Fruit fly (Drosophila melanogaster) whole organism, embryonic: ENCODE measurements around the gene vvl.

Experiments
- Bgb ChIP-seq: fragments of 200-800 bp; sonication (Bioruptor generic); IDR thresholded peaks from 2 replicates; pipeline ENCODE4 v1.3.6; 2022; ENCODE audit warnings: missing biosample characterization, missing genetic modification characterization; ENCODE audit not compliant: partially characterized antibody
- Bteb2 ChIP-seq: fragments of 200-800 bp; sonication (Bioruptor generic); optimal IDR thresholded peaks from 2 replicates; lab custom pipeline; 2016; ENCODE audit warnings: missing biosample characterization, missing genetic modification characterization
- CG10274 ChIP-seq: fragments of 200-800 bp; sonication (Bioruptor generic); optimal IDR thresholded peaks from 3 replicates; lab custom pipeline; 2017; ENCODE audit warnings: missing biosample characterization, mild to moderate bottlenecking, missing genetic modification characterization
- CG10959 ChIP-seq: fragments of 200-800 bp; sonication (Bioruptor generic); IDR thresholded peaks from 2 replicates; pipeline ENCODE4 v1.3.6; 2022; ENCODE audit warnings: missing biosample characterization, missing genetic modification characterization
- CG11504 ChIP-seq: fragments of 200-800 bp; sonication (Bioruptor generic); optimal IDR thresholded peaks from 3 replicates; lab custom pipeline; 2019; ENCODE audit warnings: missing biosample characterization, mild to moderate bottlenecking, missing genetic modification characterization, moderate library complexity
- CG11696 ChIP-seq: fragments of 200-800 bp; sonication (Bioruptor generic); IDR thresholded peaks from 2 replicates; pipeline ENCODE4 v1.3.6; 2022; ENCODE audit warnings: missing biosample characterization, missing genetic modification characterization
- CG15479 ChIP-seq: fragments of 200-800 bp; sonication (Bioruptor generic); optimal IDR thresholded peaks from 3 replicates; lab custom pipeline; 2019; ENCODE audit warnings: missing biosample characterization, mild to moderate bottlenecking, missing genetic modification characterization, moderate library complexity
- CG18262 ChIP-seq: fragments of 200-800 bp; optimal IDR thresholded peaks from 3 replicates; lab custom pipeline; 2019; ENCODE audit warnings: missing biosample characterization, mild to moderate bottlenecking, missing genetic modification characterization, moderate library complexity
- CG2120 ChIP-seq: fragments of 200-800 bp; sonication (Bioruptor generic); optimal IDR thresholded peaks from 3 replicates; lab custom pipeline; 2016; ENCODE audit warnings: missing biosample characterization, missing genetic modification characterization
- CG2199 ChIP-seq: fragments of 200-800 bp; sonication (Bioruptor generic); IDR thresholded peaks from 3 replicates; pipeline ENCODE4 v1.3.6; 2022; ENCODE audit warnings: missing biosample characterization, missing genetic modification characterization
- CG30403 ChIP-seq: fragments of 200-800 bp; sonication (Bioruptor generic); optimal IDR thresholded peaks from 3 replicates; lab custom pipeline; 2016; ENCODE audit warnings: missing biosample characterization, missing genetic modification characterization
- CG31388 ChIP-seq: fragments of 200-800 bp; sonication (Bioruptor generic); optimal IDR thresholded peaks from 2 replicates; lab custom pipeline; 2016; ENCODE audit warnings: missing biosample characterization, missing genetic modification characterization
- CG31441 ChIP-seq: fragments of 200-800 bp; sonication (Bioruptor generic); IDR thresholded peaks from 2 replicates; pipeline ENCODE4 v1.3.6; 2022; ENCODE audit warnings: missing biosample characterization, missing genetic modification characterization
- CG3407 ChIP-seq: fragments of 200-800 bp; sonication (Bioruptor generic); optimal IDR thresholded peaks from 2 replicates; lab custom pipeline; 2018; ENCODE audit warnings: missing biosample characterization, mild to moderate bottlenecking, missing genetic modification characterization
- CG43689 ChIP-seq: fragments of 200-800 bp; sonication (Bioruptor generic); IDR thresholded peaks from 2 replicates; pipeline ENCODE4 v1.3.6; 2022; ENCODE audit warnings: missing biosample characterization, missing genetic modification characterization
- CG6654 ChIP-seq: fragments of 200-800 bp; sonication (Bioruptor generic); optimal IDR thresholded peaks from 2 replicates; lab custom pipeline; 2017; ENCODE audit warnings: missing biosample characterization, mild to moderate bottlenecking, missing genetic modification characterization
- CG6813 ChIP-seq: fragments of 200-800 bp; sonication (Bioruptor generic); optimal IDR thresholded peaks from 2 replicates; lab custom pipeline; 2017; ENCODE audit warnings: missing biosample characterization, missing genetic modification characterization, mild to moderate bottlenecking, moderate library complexity, missing genetic modification reagents
- CG8924 ChIP-seq: fragments of 200-800 bp; optimal IDR thresholded peaks from 3 replicates; lab custom pipeline; 2019; ENCODE audit warnings: missing biosample characterization, mild to moderate bottlenecking, missing genetic modification characterization, moderate library complexity
- CG9215 ChIP-seq: fragments of 200-800 bp; sonication (Bioruptor generic); IDR thresholded peaks from 2 replicates; pipeline ENCODE4 v1.3.6; 2022; ENCODE audit warnings: missing biosample characterization, missing genetic modification characterization
- D ChIP-seq, 2 experiments: fragments of 200-800 bp in 1 of 2; fragments of >200 bp in 1 of 2; sonication (Bioruptor generic) in 1 of 2; optimal IDR thresholded peaks; 2 replicates in 1 of 2; 3 replicates in 1 of 2; lab custom pipeline; 2017; ENCODE audit warnings: mild to moderate bottlenecking in 1 of 2, missing biosample characterization in 1 of 2, missing genetic modification characterization in 1 of 2, missing genetic modification reagents in 1 of 2
- D19A ChIP-seq: fragments of 200-800 bp; optimal IDR thresholded peaks from 3 replicates; lab custom pipeline; 2019; ENCODE audit warnings: missing biosample characterization, mild to moderate bottlenecking, missing genetic modification characterization, moderate library complexity
- Dfd ChIP-seq, 2 experiments: fragments of >200 bp; optimal IDR thresholded peaks; 2 replicates each; lab custom pipeline; 2017; ENCODE audit warnings: missing biosample characterization in 2 of 2, missing genetic modification characterization in 2 of 2
- Dip3 ChIP-seq: fragments of 200-800 bp; sonication (Bioruptor generic); optimal IDR thresholded peaks from 3 replicates; lab custom pipeline; 2016; ENCODE audit warnings: missing biosample characterization, missing genetic modification characterization
- Dll ChIP-seq: fragments of 200-800 bp; sonication (Bioruptor generic); IDR thresholded peaks from 4 replicates; pipeline ENCODE4 v1.3.6; 2022; ENCODE audit warnings: missing biosample characterization, missing genetic modification characterization; ENCODE audit not compliant: partially characterized antibody
- Drgx ChIP-seq: fragments of 200-800 bp; sonication (Bioruptor generic); IDR thresholded peaks from 2 replicates; pipeline ENCODE4 v1.3.6; 2022; ENCODE audit warnings: missing biosample characterization, missing genetic modification characterization
- Ets65A ChIP-seq: fragments of 200-800 bp; sonication (Bioruptor generic); peaks from one replicate; lab custom pipeline; 2016; ENCODE audit warnings: missing biosample characterization, missing genetic modification characterization
- Fer3 ChIP-seq: fragments of 200-800 bp; sonication (Bioruptor generic); optimal IDR thresholded peaks from 2 replicates; lab custom pipeline; 2018; ENCODE audit warnings: missing biosample characterization, mild to moderate bottlenecking, missing genetic modification characterization, moderate library complexity
- HmgZ ChIP-seq: fragments of 200-800 bp; sonication (Bioruptor generic); optimal IDR thresholded peaks from 2 replicates; lab custom pipeline; 2018; ENCODE audit warnings: missing biosample characterization, mild to moderate bottlenecking, missing genetic modification characterization
- Med ChIP-seq: fragments of 200-800 bp; sonication (Bioruptor generic); peaks from one replicate; lab custom pipeline; 2016; ENCODE audit warnings: missing biosample characterization, missing genetic modification characterization, mild to moderate bottlenecking, inconsistent platforms, moderate library complexity
- Meics ChIP-seq: fragments of 200-800 bp; sonication (Bioruptor generic); optimal IDR thresholded peaks from 2 replicates; lab custom pipeline; 2017; ENCODE audit warnings: missing biosample characterization, mild to moderate bottlenecking, missing genetic modification characterization
- Sox102F ChIP-seq: fragments of 200-800 bp; sonication (Bioruptor generic); optimal IDR thresholded peaks from 2 replicates; lab custom pipeline; 2018; ENCODE audit warnings: missing biosample characterization, mild to moderate bottlenecking, missing genetic modification characterization, moderate library complexity
- Sry-β ChIP-seq: fragments of 200-800 bp; sonication (Bioruptor generic); optimal IDR thresholded peaks from 2 replicates; lab custom pipeline; 2018; ENCODE audit warnings: missing biosample characterization, mild to moderate bottlenecking, missing genetic modification characterization, moderate library complexity
- Stat92E ChIP-seq, 3 experiments: fragments of >200 bp in 2 of 3; fragments of 200-800 bp in 1 of 3; sonication (Bioruptor generic) in 1 of 3; optimal IDR thresholded peaks; 2 replicates each; lab custom pipeline; 2017 to 2019; ENCODE audit warnings: missing biosample characterization in 3 of 3, missing genetic modification characterization in 3 of 3, mild to moderate bottlenecking in 1 of 3, moderate library complexity in 1 of 3
- bigmax ChIP-seq: fragments of 200-800 bp; sonication (Bioruptor generic); optimal IDR thresholded peaks from 2 replicates; lab custom pipeline; 2018; ENCODE audit warnings: missing biosample characterization, mild to moderate bottlenecking, missing genetic modification characterization
- cad ChIP-seq: fragments of >200 bp; optimal IDR thresholded peaks from 2 replicates; lab custom pipeline; 2017; ENCODE audit warnings: missing biosample characterization, missing genetic modification characterization
- gce ChIP-seq: fragments of 200-800 bp; sonication (Bioruptor generic); IDR thresholded peaks from 3 replicates; pipeline ENCODE4 v1.3.6; 2022; ENCODE audit warnings: missing biosample characterization, missing genetic modification characterization
- grn ChIP-seq: fragments of 200-800 bp; sonication (Bioruptor generic); optimal IDR thresholded peaks from 3 replicates; lab custom pipeline; 2017; ENCODE audit warnings: missing biosample characterization, missing genetic modification characterization
- h ChIP-seq: fragments of >200 bp; optimal IDR thresholded peaks from 2 replicates; lab custom pipeline; 2017
- kay ChIP-seq: fragments of 200-800 bp; sonication (Bioruptor generic); optimal IDR thresholded peaks from 2 replicates; lab custom pipeline; 2016; ENCODE audit warnings: missing biosample characterization, missing genetic modification characterization
- onecut ChIP-seq: fragments of 200-800 bp; sonication (Bioruptor generic); IDR thresholded peaks from 2 replicates; pipeline ENCODE4 v1.3.6; 2022; ENCODE audit warnings: missing biosample characterization, missing genetic modification characterization
- sens ChIP-seq: fragments of 200-800 bp; sonication (Bioruptor generic); peaks from one replicate; lab custom pipeline; 2016; ENCODE audit warnings: missing biosample characterization, missing genetic modification characterization
- sna ChIP-seq: fragments of 200-800 bp; sonication (Bioruptor generic); IDR thresholded peaks from 2 replicates; pipeline ENCODE4 v1.3.6; 2022; ENCODE audit warnings: missing biosample characterization, missing genetic modification characterization; ENCODE audit not compliant: partially characterized antibody
- tll ChIP-seq, 2 experiments: fragments of 200-800 bp in 1 of 2; fragments of >200 bp in 1 of 2; sonication (Bioruptor generic) in 1 of 2; optimal IDR thresholded peaks; 2 replicates each; lab custom pipeline; 2017 to 2019; ENCODE audit warnings: missing biosample characterization in 2 of 2, missing genetic modification characterization in 2 of 2, mild to moderate bottlenecking in 1 of 2, moderate library complexity in 1 of 2
- trem ChIP-seq: fragments of 200-800 bp; optimal IDR thresholded peaks from 3 replicates; lab custom pipeline; 2019; ENCODE audit warnings: missing biosample characterization, mild to moderate bottlenecking, missing genetic modification characterization, moderate library complexity
- tx ChIP-seq: fragments of 200-800 bp; sonication (Bioruptor generic); optimal IDR thresholded peaks from 2 replicates; lab custom pipeline; 2016; ENCODE audit warnings: missing biosample characterization, missing genetic modification characterization
- vvl ChIP-seq: fragments of 200-800 bp; sonication (Bioruptor generic); IDR thresholded peaks from 2 replicates; pipeline ENCODE4 v1.3.6; 2022; ENCODE audit warnings: missing biosample characterization, missing genetic modification characterization
- zen ChIP-seq: fragments of 200-800 bp; sonication (Bioruptor generic); optimal IDR thresholded peaks from 3 replicates; lab custom pipeline; 2018; ENCODE audit warnings: missing biosample characterization, mild to moderate bottlenecking, missing genetic modification characterization, moderate library complexity

Gene vvl

dm6 chr3L:6767153-6767552 is 22.8 kb upstream of the vvl start:
- peak; percentile 66 for TF ChIP-seq cad (GFP tag; lab: Kevin White, UChicago)
- peak; percentile 93 for TF ChIP-seq zen (tag; lab: Kevin White, UChicago)
- peak; percentile 41 for TF ChIP-seq D (optimal IDR thresholded peaks at IDR 0.05; lab: Kevin White, UChicago)
- no peak for TF ChIP-seq D (GFP tag; optimal IDR thresholded peaks at IDR 0.05; lab: Kevin White, UChicago)
- TF ChIP-seq h = no peak
- TF ChIP-seq CG15479 (GFP tag; lab: Kevin White, UChicago) = peak; percentile 71
- no peak for TF ChIP-seq onecut (GFP tag; lab: Robert Waterston, UW)
- TF ChIP-seq tll (GFP tag; optimal IDR thresholded peaks at IDR 0.05; lab: Kevin White, UChicago) = peak in 1 of 2 experiments; percentile 96
- peak; percentile 41 for TF ChIP-seq grn (GFP tag; lab: Kevin White, UChicago)
- no peak for TF ChIP-seq CG3407 (GFP tag; lab: Kevin White, UChicago)
- peak in 1 of 3 experiments; percentile 67 for TF ChIP-seq Stat92E (GFP tag; optimal IDR thresholded peaks at IDR 0.05; lab: Kevin White, UChicago)
- TF ChIP-seq CG8924 (tag; lab: Kevin White, UChicago) = no peak

DNA sequence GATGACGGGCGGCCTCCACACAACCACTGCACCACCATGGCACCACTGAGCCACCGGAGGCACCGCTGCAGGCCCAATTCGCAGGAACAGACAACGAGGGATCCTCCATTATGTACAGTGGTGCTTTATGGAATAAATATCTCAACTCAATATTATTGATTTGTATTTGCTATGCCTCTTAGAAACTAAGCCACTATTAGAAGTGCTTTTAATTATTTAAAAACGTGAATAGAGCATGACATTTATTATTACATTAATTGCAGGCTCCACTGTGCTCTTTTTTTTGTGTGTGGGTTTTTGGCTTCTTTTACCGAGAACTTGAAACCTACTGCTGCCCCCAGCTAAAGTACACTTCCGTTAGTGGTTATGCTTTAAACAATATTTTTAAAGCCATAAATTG is 18.8 kb upstream of the vvl start:
- TF ChIP-seq Dfd (GFP tag; optimal IDR thresholded peaks at IDR 0.05; lab: Kevin White, UChicago) = no peak
- no peak for TF ChIP-seq sna (GFP tag; lab: Robert Waterston, UW)
- TF ChIP-seq Drgx = peak; percentile 30; the same call in 1 of the 2 replicates
- TF ChIP-seq tx (GFP tag; lab: Kevin White, UChicago) = no peak
- TF ChIP-seq Med (GFP tag; lab: Kevin White, UChicago) = peak; percentile 30
- TF ChIP-seq sens (GFP tag; lab: Kevin White, UChicago) = peak; percentile 20
- no peak for TF ChIP-seq Sox102F (GFP tag; lab: Kevin White, UChicago)
- TF ChIP-seq kay = no peak
- no peak for TF ChIP-seq CG6654 (GFP tag; lab: Kevin White, UChicago)

- TF ChIP-seq Bteb2 (GFP tag; lab: Kevin White, UChicago) = no peak
- TF ChIP-seq CG11696 = no peak
- peak; percentile 79 for TF ChIP-seq vvl (GFP tag; lab: Robert Waterston, UW)
- TF ChIP-seq CG31388 (GFP tag; lab: Kevin White, UChicago) = no peak
- TF ChIP-seq CG10274 (GFP tag; lab: Kevin White, UChicago) = no peak
- peak; percentile 57 for TF ChIP-seq Ets65A
Measured at dm6 chr3L:6771851-6772250, 18.1 kb upstream of the vvl start.

- TF ChIP-seq CG10959 (no peak), trem (tag; lab: Kevin White, UChicago) (no peak), Meics (GFP tag; lab: Kevin White, UChicago) (no peak), D19A (no peak), Fer3 (tag; lab: Kevin White, UChicago) (no peak), Sry-β (GFP tag; lab: Kevin White, UChicago) (no peak), CG2199 (no peak), gce (GFP tag; lab: Robert Waterston, UW) (no peak), CG31441 (GFP tag; lab: Robert Waterston, UW) (0 out of 2 replicates have a peak, but pooled peaks have one; percentile 10), Dip3 (no peak), CG9215 (GFP tag; lab: Robert Waterston, UW) (no peak), CG6813 (no peak), CG30403 (GFP tag; lab: Kevin White, UChicago) (peak; percentile 14), CG2120 (GFP tag; lab: Kevin White, UChicago) (no peak), CG43689 (GFP tag; lab: Robert Waterston, UW) (no peak), CG8924 (tag; lab: Kevin White, UChicago) (no peak), CG11504 (tag; lab: Kevin White, UChicago) (peak; percentile 58), Bgb (GFP tag; lab: Robert Waterston, UW) (no peak), bigmax (no peak), CG18262 (peak; percentile 13), HmgZ (tag; lab: Kevin White, UChicago) (no peak), Dll (GFP tag; lab: Robert Waterston, UW) (no peak)
Measured at dm6 chr3L:6777614-6778013, 12.3 kb upstream of the vvl start.
